Worm (Caenorhabditis elegans) whole organism, L1 larva: Measurements from ENCODE around the gene lrch-1.
A peak's percentile ranks its signal among the peaks of the same experiment; 100 is the strongest.

ENCODE experiments used
- aha-1 ChIP-seq: fragments of 150-350 bp; optimal IDR thresholded peaks from 2 replicates; lab custom pipeline; 2014; ENCODE audit warnings: missing biosample characterization, missing genetic modification characterization
- alr-1 ChIP-seq: fragments of 200-800 bp; sonication (Bioruptor generic); optimal IDR thresholded peaks from 2 replicates; lab custom pipeline; 2018; ENCODE audit warnings: borderline replicate concordance, mild to moderate bottlenecking, missing genetic modification characterization, missing compliant biosample characterization
- blmp-1 ChIP-seq: fragments of 150-350 bp; optimal IDR thresholded peaks from 2 replicates; lab custom pipeline; 2014; ENCODE audit warnings: missing biosample characterization, missing genetic modification characterization
- ceh-63 ChIP-seq: fragments of 200-800 bp; sonication (Bioruptor generic); optimal IDR thresholded peaks from 2 replicates; lab custom pipeline; 2018; ENCODE audit warnings: mild to moderate bottlenecking, missing genetic modification characterization, missing compliant biosample characterization
- ceh-8 ChIP-seq: fragments of 200-800 bp; sonication (Bioruptor generic); optimal IDR thresholded peaks from 2 replicates; lab custom pipeline; 2018; ENCODE audit warnings: mild to moderate bottlenecking, missing genetic modification characterization, moderate library complexity, missing compliant biosample characterization
- ceh-82 ChIP-seq, 3 experiments: fragments of 150-350 bp in 1 of 3; sonication (generic microtip) in 2 of 3; optimal IDR thresholded peaks; 2 replicates each; lab custom pipeline; 2014 to 2017; ENCODE audit warnings: missing biosample characterization in 3 of 3, missing genetic modification characterization in 3 of 3
- efl-1 ChIP-seq, 4 experiments: fragments of 150-350 bp; optimal IDR thresholded peaks in 3 of 4; peaks in 1 of 4; 1 replicate in 1 of 4; 2 replicates in 3 of 4; lab custom pipeline; 2014; ENCODE audit warnings: missing biosample characterization in 2 of 4, missing genetic modification characterization in 2 of 4, missing genetic modification reagents in 2 of 4
- egl-13 ChIP-seq: sonication (generic microtip); optimal IDR thresholded peaks from 2 replicates; lab custom pipeline; 2016; ENCODE audit warnings: missing genotype, missing genetic modification reagents, missing genetic modification characterization, missing compliant biosample characterization
- egl-27 ChIP-seq, 2 experiments: fragments of 150-350 bp in 1 of 2; sonication (generic microtip); optimal IDR thresholded peaks; 3 replicates each; lab custom pipeline; 2017 to 2018; ENCODE audit warnings: missing biosample characterization in 2 of 2, missing genetic modification characterization in 2 of 2, missing genetic modification reagents in 2 of 2
- elt-2 ChIP-seq: sonication (generic microtip); optimal IDR thresholded peaks from 2 replicates; lab custom pipeline; 2016; ENCODE audit warnings: missing genetic modification characterization, mild to moderate bottlenecking, inconsistent platforms, missing compliant biosample characterization, missing genetic modification reagents
- ets-5 ChIP-seq: fragments of 200-800 bp; sonication (Bioruptor generic); IDR thresholded peaks from 2 replicates; pipeline ENCODE4 v1.3.6; 2022; ENCODE audit warnings: missing genetic modification characterization, missing compliant biosample characterization
- fkh-4 ChIP-seq: sonication (generic microtip); optimal IDR thresholded peaks from 2 replicates; lab custom pipeline; 2016; ENCODE audit warnings: missing compliant biosample characterization, missing genetic modification characterization, borderline replicate concordance
- fkh-8 ChIP-seq: sonication (generic microtip); optimal IDR thresholded peaks from 2 replicates; lab custom pipeline; 2016; ENCODE audit warnings: mild to moderate bottlenecking, missing genetic modification characterization, missing compliant biosample characterization
- grh-1 ChIP-seq: fragments of 200-800 bp; sonication (Bioruptor generic); IDR thresholded peaks from 2 replicates; pipeline ENCODE4 v1.3.6; 2022; ENCODE audit warnings: missing genetic modification reagents, missing genetic modification characterization, missing compliant biosample characterization
- hlh-17 ChIP-seq: fragments of 200-800 bp; sonication (Bioruptor generic); optimal IDR thresholded peaks from 2 replicates; lab custom pipeline; 2018; ENCODE audit warnings: missing genetic modification characterization, mild to moderate bottlenecking, missing compliant biosample characterization, moderate library complexity, borderline replicate concordance
- irx-1 ChIP-seq: sonication (generic microtip); optimal IDR thresholded peaks from 2 replicates; lab custom pipeline; 2016; ENCODE audit warnings: missing genetic modification characterization, missing compliant biosample characterization
- lin-13 ChIP-seq: fragments of 150-350 bp; optimal IDR thresholded peaks from 2 replicates; lab custom pipeline; 2014; ENCODE audit warnings: missing biosample characterization, missing genetic modification reagents, missing genetic modification characterization
- lin-14 ChIP-seq: fragments of 200-800 bp; sonication (Bioruptor generic); optimal IDR thresholded peaks from 2 replicates; lab custom pipeline; 2018; ENCODE audit warnings: mild to moderate bottlenecking, missing genetic modification characterization, moderate library complexity, missing compliant biosample characterization
- lin-15B ChIP-seq: fragments of 150-350 bp; sonication (generic microtip); optimal IDR thresholded peaks from 3 replicates; lab custom pipeline; 2014; ENCODE audit warnings: missing biosample characterization, missing genetic modification characterization
- lin-35 ChIP-seq, 2 experiments: fragments of 150-350 bp; optimal IDR thresholded peaks; 2 replicates each; lab custom pipeline; 2014; ENCODE audit warnings: missing biosample characterization in 2 of 2, missing genetic modification characterization in 2 of 2, missing genetic modification reagents in 2 of 2
- lin-39 ChIP-seq: fragments of 150-350 bp; optimal IDR thresholded peaks from 2 replicates; lab custom pipeline; 2014; ENCODE audit warnings: missing biosample characterization, missing genetic modification reagents, missing genetic modification characterization
- lsy-2 ChIP-seq, 2 experiments: fragments of 150-350 bp; optimal IDR thresholded peaks; 2 replicates each; lab custom pipeline; 2014; ENCODE audit warnings: missing biosample characterization in 2 of 2, missing genetic modification characterization in 2 of 2
- mdl-1 ChIP-seq, 2 experiments: fragments of 150-350 bp; optimal IDR thresholded peaks; 2 replicates each; lab custom pipeline; 2014 to 2017; ENCODE audit warnings: missing biosample characterization in 2 of 2, missing genetic modification characterization in 2 of 2, inconsistent platforms in 1 of 2
- mef-2 ChIP-seq: fragments of 150-350 bp; optimal IDR thresholded peaks from 2 replicates; lab custom pipeline; 2014; ENCODE audit warnings: missing biosample characterization, missing genetic modification characterization
- mep-1 ChIP-seq: fragments of 150-350 bp; optimal IDR thresholded peaks from 2 replicates; lab custom pipeline; 2014; ENCODE audit warnings: missing biosample characterization, missing genetic modification characterization
- nhr-12 ChIP-seq: sonication (generic microtip); optimal IDR thresholded peaks from 2 replicates; lab custom pipeline; 2017; ENCODE audit warnings: missing biosample characterization, missing genetic modification characterization
- nhr-20 ChIP-seq: sonication (generic microtip); optimal IDR thresholded peaks from 2 replicates; lab custom pipeline; 2016; ENCODE audit warnings: mild to moderate bottlenecking, missing genetic modification characterization, missing compliant biosample characterization
- nhr-237 ChIP-seq: fragments of 150-350 bp; optimal IDR thresholded peaks from 2 replicates; lab custom pipeline; 2014; ENCODE audit warnings: missing biosample characterization, missing genetic modification characterization
- nhr-47 ChIP-seq: sonication (generic microtip); optimal IDR thresholded peaks from 2 replicates; lab custom pipeline; 2016; ENCODE audit warnings: mild to moderate bottlenecking, missing genetic modification characterization, moderate library complexity, missing compliant biosample characterization
- nhr-71 ChIP-seq: sonication (generic microtip); optimal IDR thresholded peaks from 2 replicates; lab custom pipeline; 2016; ENCODE audit warnings: mild to moderate bottlenecking, missing genetic modification characterization, moderate library complexity, missing compliant biosample characterization
- nhr-77 ChIP-seq: fragments of 150-350 bp; optimal IDR thresholded peaks from 2 replicates; lab custom pipeline; 2014; ENCODE audit warnings: missing biosample characterization, missing genetic modification characterization
- nhr-85 ChIP-seq: sonication (generic microtip); peaks from one replicate; lab custom pipeline; 2016; ENCODE audit warnings: missing genetic modification characterization, inconsistent platforms, missing compliant biosample characterization
- pax-3 ChIP-seq: fragments of 200-800 bp; sonication (Bioruptor generic); optimal IDR thresholded peaks from 2 replicates; lab custom pipeline; 2018; ENCODE audit warnings: mild to moderate bottlenecking, missing genetic modification characterization, moderate library complexity, missing compliant biosample characterization
- rnt-1 ChIP-seq: sonication (generic microtip); optimal IDR thresholded peaks from 2 replicates; lab custom pipeline; 2016; ENCODE audit warnings: mild to moderate bottlenecking, missing genetic modification characterization, moderate library complexity, missing compliant biosample characterization
- skn-1 ChIP-seq: fragments of 150-350 bp; optimal IDR thresholded peaks from 2 replicates; lab custom pipeline; 2014; ENCODE audit warnings: missing biosample characterization, missing genetic modification characterization
- snpc-4 ChIP-seq: fragments of 150-350 bp; optimal IDR thresholded peaks from 2 replicates; lab custom pipeline; 2014; ENCODE audit warnings: missing biosample characterization, missing genetic modification characterization
- snu-23 ChIP-seq: sonication (generic microtip); optimal IDR thresholded peaks from 2 replicates; lab custom pipeline; 2016; ENCODE audit warnings: missing genetic modification characterization, missing compliant biosample characterization
- swsn-7 ChIP-seq: sonication (generic microtip); optimal IDR thresholded peaks from 2 replicates; lab custom pipeline; 2016; ENCODE audit warnings: missing genetic modification characterization, missing compliant biosample characterization
- tlp-1 ChIP-seq: fragments of 150-350 bp; optimal IDR thresholded peaks from 2 replicates; lab custom pipeline; 2014; ENCODE audit warnings: missing biosample characterization, missing genetic modification characterization
- unc-62 ChIP-seq: fragments of 150-350 bp; optimal IDR thresholded peaks from 2 replicates; lab custom pipeline; 2014; ENCODE audit warnings: missing biosample characterization, missing genetic modification reagents, missing genetic modification characterization
- unc-86 ChIP-seq: sonication (generic microtip); optimal IDR thresholded peaks from 2 replicates; lab custom pipeline; 2016; ENCODE audit warnings: missing genetic modification characterization, missing compliant biosample characterization
- unc-98 ChIP-seq: fragments of 200-800 bp; sonication (Bioruptor generic); IDR thresholded peaks from 2 replicates; pipeline ENCODE4 v1.3.6; 2022; ENCODE audit warnings: missing genetic modification characterization, missing compliant biosample characterization
- vab-15 ChIP-seq: sonication (generic microtip); optimal IDR thresholded peaks from 2 replicates; lab custom pipeline; 2017; ENCODE audit warnings: missing genotype, mild to moderate bottlenecking, missing genetic modification characterization, missing compliant biosample characterization
- xbp-1 ChIP-seq: sonication (generic microtip); optimal IDR thresholded peaks from 2 replicates; lab custom pipeline; 2016; ENCODE audit warnings: missing genetic modification characterization, missing compliant biosample characterization
- zip-4 ChIP-seq: fragments of 200-800 bp; sonication (Bioruptor generic); optimal IDR thresholded peaks from 2 replicates; lab custom pipeline; 2018; ENCODE audit warnings: mild to moderate bottlenecking, missing genetic modification characterization, moderate library complexity, missing compliant biosample characterization
- ztf-11 ChIP-seq, 2 experiments: sonication (generic microtip); optimal IDR thresholded peaks; 2 replicates each; lab custom pipeline; 2016 to 2017; ENCODE audit warnings: missing genetic modification characterization in 2 of 2, missing biosample characterization in 1 of 2, missing compliant biosample characterization in 1 of 2
- ztf-4 ChIP-seq: fragments of 150-350 bp; optimal IDR thresholded peaks from 2 replicates; lab custom pipeline; 2014; ENCODE audit warnings: missing biosample characterization, missing genetic modification characterization

Gene lrch-1

DNA sequence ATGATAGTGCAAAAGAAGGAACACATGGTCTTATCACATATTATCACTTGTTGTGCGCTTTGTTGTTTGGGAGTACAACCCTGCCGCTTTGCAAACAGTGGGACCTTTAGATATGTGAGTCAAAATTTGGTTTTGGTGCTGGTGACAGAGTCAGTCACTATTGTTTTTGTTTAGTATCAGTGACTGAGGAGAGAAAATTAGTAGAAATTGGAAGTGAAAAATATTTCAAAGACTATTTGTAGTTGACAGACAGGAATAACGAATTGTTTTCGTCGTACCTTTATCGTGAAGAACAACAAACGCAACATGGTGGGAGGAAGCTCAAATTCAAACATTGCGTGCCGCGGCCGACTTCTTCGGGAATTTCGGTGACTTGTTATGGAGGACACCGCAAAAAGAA, at the start of gene lrch-1:
Gene lrch-1 (minus strand): TSS at position 101 of the 400 bp plus-strand sequence.
- TF ChIP-seq mef-2 (tag; lab: Kevin White, UChicago) (no peak), fkh-4 (tag; lab: Kevin White, UChicago) (no peak), unc-62 (GFP tag; lab: Kevin White, UChicago) (no peak), lin-13 (no peak), nhr-71 (tag; lab: Kevin White, UChicago) (no peak), lin-14 (GFP tag; lab: Kevin White, UChicago) (no peak), blmp-1 (tag; lab: Kevin White, UChicago) (no peak), irx-1 (tag; lab: Kevin White, UChicago) (no peak), nhr-85 (tag; lab: Kevin White, UChicago) (no peak), ceh-8 (no peak), nhr-20 (tag; lab: Kevin White, UChicago) (no peak), grh-1 (GFP tag; lab: Robert Waterston, UW) (no peak), vab-15 (tag; lab: Kevin White, UChicago) (no peak), nhr-237 (no peak), snu-23 (no peak), alr-1 (tag; lab: Kevin White, UChicago) (no peak), rnt-1 (tag; lab: Kevin White, UChicago) (no peak)

DNA sequence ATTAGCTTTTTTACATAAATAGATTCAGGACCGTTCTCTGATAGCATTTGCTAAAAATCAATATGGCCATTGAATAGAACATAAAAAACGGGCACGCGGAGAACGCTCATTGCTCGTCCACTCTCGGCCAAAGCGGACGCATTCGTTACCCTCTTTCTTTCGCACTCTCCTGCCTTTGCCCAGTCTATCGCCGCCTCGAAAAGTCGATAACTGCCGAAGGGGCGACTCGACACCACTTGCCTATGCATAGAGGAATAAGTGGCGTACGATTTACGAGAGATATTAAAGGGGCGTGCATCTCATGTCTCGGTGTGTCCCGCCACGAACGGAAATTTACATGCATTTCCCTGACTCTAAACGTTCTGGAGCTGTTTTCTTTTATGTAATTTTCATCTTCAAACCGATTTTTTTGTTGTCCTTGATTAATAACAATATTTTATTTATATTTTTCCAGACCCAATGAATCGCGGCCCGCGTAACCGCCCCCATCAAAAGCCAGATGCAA, 46.8 kb upstream of the lrch-1 start, which contains the start of gene W05H9.4:
Gene W05H9.4 (plus strand): TSS at position 455 of the 505 bp plus-strand sequence.
- TF ChIP-seq efl-1 (optimal IDR thresholded peaks at IDR 0.05; lab: Kevin White, UChicago) (no peak), efl-1 (GFP tag; optimal IDR thresholded peaks at IDR 0.05 in 1 of 2; lab: Kevin White, UChicago) (peak; percentile 1 to 14), lsy-2 (tag; optimal IDR thresholded peaks at IDR 0.05; lab: Kevin White, UChicago) (peak in 1 of 2 experiments; percentile 12), nhr-20 (tag; lab: Kevin White, UChicago) (peak; percentile 4), lin-35 (GFP tag; optimal IDR thresholded peaks at IDR 0.05; lab: Kevin White, UChicago) (peak in 1 of 2 experiments; percentile 23), ceh-82 (tag; optimal IDR thresholded peaks at IDR 0.05; lab: Kevin White, UChicago) (peak in 1 of 3 experiments; percentile 18), zip-4 (GFP tag; lab: Kevin White, UChicago) (no peak), irx-1 (tag; lab: Kevin White, UChicago) (no peak), nhr-77 (tag; lab: Kevin White, UChicago) (no peak), snpc-4 (peak; percentile 15), ztf-4 (tag; lab: Kevin White, UChicago) (no peak), nhr-47 (tag; lab: Kevin White, UChicago) (peak; percentile 10), unc-86 (tag; lab: Kevin White, UChicago) (peak; percentile 40), snu-23 (peak; percentile 40), lin-14 (GFP tag; lab: Kevin White, UChicago) (peak; percentile 86), nhr-12 (tag; lab: Kevin White, UChicago) (no peak), xbp-1 (tag; lab: Kevin White, UChicago) (peak; percentile 12), mdl-1 (tag; optimal IDR thresholded peaks at IDR 0.05; lab: Kevin White, UChicago) (peak in 1 of 2 experiments; percentile 2), grh-1 (GFP tag; lab: Robert Waterston, UW) (no peak), egl-13 (peak; percentile 22), fkh-8 (tag; lab: Kevin White, UChicago) (peak; percentile 31), ztf-11 (tag; optimal IDR thresholded peaks at IDR 0.05; lab: Kevin White, UChicago) (peak in 1 of 2 experiments; percentile 59), mep-1 (tag; lab: Kevin White, UChicago) (peak; percentile 34), egl-27 (tag; optimal IDR thresholded peaks at IDR 0.05; lab: Kevin White, UChicago) (no peak), swsn-7 (peak; percentile 27), nhr-237 (no peak), nhr-85 (tag; lab: Kevin White, UChicago) (no peak), nhr-71 (tag; lab: Kevin White, UChicago) (peak; percentile 30)

DNA sequence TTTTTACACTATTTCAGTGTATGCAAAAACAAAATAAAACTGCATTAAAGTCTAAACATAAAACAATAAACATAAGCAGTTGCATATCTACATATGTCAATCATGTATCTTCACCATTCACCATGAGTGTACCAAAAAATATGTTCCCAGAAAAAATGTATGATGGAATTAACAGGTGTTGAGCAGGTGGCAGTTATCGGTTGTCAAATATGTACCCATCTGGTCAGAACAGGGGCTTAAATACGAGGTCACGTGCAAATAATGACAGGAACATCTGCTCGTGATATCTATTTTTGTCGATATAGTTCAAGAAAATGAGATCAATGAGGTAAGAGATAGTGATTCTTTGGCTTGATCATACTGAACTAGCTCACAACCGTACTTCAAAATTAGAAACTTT, 42.6 kb upstream of the lrch-1 start:
- TF ChIP-seq lin-13 (no peak), ets-5 (no peak), lin-15B (no peak), unc-98 (GFP tag; lab: Robert Waterston, UW) (no peak), ceh-63 (GFP tag; lab: Kevin White, UChicago) (no peak), lin-14 (GFP tag; lab: Kevin White, UChicago) (peak; percentile 51), aha-1 (tag; lab: Kevin White, UChicago) (no peak), unc-86 (tag; lab: Kevin White, UChicago) (no peak), nhr-71 (tag; lab: Kevin White, UChicago) (peak; percentile 67), skn-1 (tag; lab: Kevin White, UChicago) (no peak), snu-23 (peak; percentile 23), nhr-12 (tag; lab: Kevin White, UChicago) (no peak), tlp-1 (tag; lab: Kevin White, UChicago) (no peak), lsy-2 (tag; optimal IDR thresholded peaks at IDR 0.05; lab: Kevin White, UChicago) (no peak), pax-3 (tag; lab: Kevin White, UChicago) (no peak), hlh-17 (GFP tag; lab: Kevin White, UChicago) (no peak), elt-2 (tag; lab: Kevin White, UChicago) (no peak), rnt-1 (tag; lab: Kevin White, UChicago) (peak; percentile 22), lin-39 (no peak)
